Worm (Caenorhabditis elegans) whole organism, L2 larva: ENCODE results near the gene mct-6.
A peak's percentile ranks its signal among the peaks of the same experiment; 100 is the strongest.

Source experiments
- C34F6.9 ChIP-seq: fragments of 150-350 bp; optimal IDR thresholded peaks from 2 replicates; lab custom pipeline; 2014; ENCODE audit warnings: missing biosample characterization, missing genetic modification characterization
- F13H6.1 ChIP-seq: sonication (generic microtip); optimal IDR thresholded peaks from 2 replicates; lab custom pipeline; 2016; ENCODE audit warnings: missing genetic modification characterization, missing compliant biosample characterization
- R02D3.7 ChIP-seq: fragments of 150-350 bp; optimal IDR thresholded peaks from 2 replicates; lab custom pipeline; 2014; ENCODE audit warnings: missing biosample characterization, missing genetic modification characterization
- Y55F3AM.14 ChIP-seq: fragments of 200-800 bp; sonication (Bioruptor generic); optimal IDR thresholded peaks from 2 replicates; lab custom pipeline; 2018; ENCODE audit warnings: mild to moderate bottlenecking, missing genetic modification characterization, missing compliant biosample characterization
- ZK546.5 ChIP-seq: sonication (generic microtip); optimal IDR thresholded peaks from 2 replicates; lab custom pipeline; 2017; ENCODE audit warnings: missing biosample characterization, missing genetic modification characterization
- alr-1 ChIP-seq: fragments of 150-350 bp; optimal IDR thresholded peaks from 2 replicates; lab custom pipeline; 2014; ENCODE audit warnings: missing biosample characterization, missing genetic modification characterization
- aly-2 ChIP-seq: fragments of 150-350 bp; optimal IDR thresholded peaks from 2 replicates; lab custom pipeline; 2014; ENCODE audit warnings: missing biosample characterization, missing genetic modification characterization
- ama-1 ChIP-seq: fragments of 150-350 bp; optimal IDR thresholded peaks from 2 replicates; lab custom pipeline; 2018; ENCODE audit warnings: inconsistent platforms
- blmp-1 ChIP-seq: sonication (generic microtip); optimal IDR thresholded peaks from 2 replicates; lab custom pipeline; 2017; ENCODE audit warnings: missing genetic modification characterization, mild to moderate bottlenecking, missing compliant biosample characterization, antibody characterized with exemption, moderate library complexity; ENCODE audit not compliant: insufficient read depth
- ceh-16 ChIP-seq: fragments of 150-350 bp; optimal IDR thresholded peaks from 2 replicates; lab custom pipeline; 2014; ENCODE audit warnings: missing biosample characterization, missing genetic modification characterization
- ceh-82 ChIP-seq: fragments of 150-350 bp; optimal IDR thresholded peaks from 2 replicates; lab custom pipeline; 2014; ENCODE audit warnings: missing biosample characterization, missing genetic modification characterization
- crh-2 ChIP-seq: sonication (generic microtip); optimal IDR thresholded peaks from 2 replicates; lab custom pipeline; 2017; ENCODE audit warnings: missing biosample characterization, missing genetic modification characterization
- dmd-4 ChIP-seq: sonication (generic microtip); optimal IDR thresholded peaks from 2 replicates; lab custom pipeline; 2017; ENCODE audit warnings: missing biosample characterization, missing genetic modification characterization
- egl-27 ChIP-seq: sonication (generic microtip); optimal IDR thresholded peaks from 3 replicates; lab custom pipeline; 2017; ENCODE audit warnings: missing biosample characterization, missing genetic modification reagents, missing genetic modification characterization
- elt-1 ChIP-seq: fragments of 150-350 bp; optimal IDR thresholded peaks from 2 replicates; lab custom pipeline; 2014; ENCODE audit warnings: missing biosample characterization, missing genetic modification characterization
- elt-3 ChIP-seq: sonication (generic microtip); optimal IDR thresholded peaks from 2 replicates; lab custom pipeline; 2017; ENCODE audit warnings: missing biosample characterization, missing genetic modification characterization
- fos-1 ChIP-seq: fragments of 150-350 bp; optimal IDR thresholded peaks from 2 replicates; lab custom pipeline; 2014; ENCODE audit warnings: missing biosample characterization, missing genetic modification characterization
- gmeb-1 ChIP-seq: fragments of 150-350 bp; optimal IDR thresholded peaks from 2 replicates; lab custom pipeline; 2014; ENCODE audit warnings: missing biosample characterization, missing genetic modification characterization
- lin-11 ChIP-seq: fragments of 150-350 bp; sonication (generic microtip); optimal IDR thresholded peaks from 2 replicates; lab custom pipeline; 2014; ENCODE audit warnings: missing biosample characterization, missing genetic modification characterization, inconsistent platforms, mixed read lengths
- lin-13 ChIP-seq: fragments of 150-350 bp; optimal IDR thresholded peaks from 2 replicates; lab custom pipeline; 2014; ENCODE audit warnings: missing biosample characterization, missing genetic modification reagents, missing genetic modification characterization
- lin-39 ChIP-seq: fragments of 150-350 bp; optimal IDR thresholded peaks from 2 replicates; lab custom pipeline; 2014; ENCODE audit warnings: missing biosample characterization, missing genetic modification reagents, missing genetic modification characterization
- lsy-2 ChIP-seq, 2 experiments: fragments of 150-350 bp in 1 of 2; sonication (generic microtip) in 1 of 2; optimal IDR thresholded peaks; 2 replicates each; lab custom pipeline; 2014 to 2017; ENCODE audit warnings: missing biosample characterization in 2 of 2, missing genetic modification characterization in 2 of 2
- mab-5 ChIP-seq: fragments of 150-350 bp; optimal IDR thresholded peaks from 2 replicates; lab custom pipeline; 2014; ENCODE audit warnings: missing biosample characterization, missing genetic modification characterization
- mbf-1 ChIP-seq: sonication (generic microtip); optimal IDR thresholded peaks from 2 replicates; lab custom pipeline; 2017; ENCODE audit warnings: missing biosample characterization, missing genetic modification characterization
- mdl-1 ChIP-seq, 2 experiments: fragments of 150-350 bp in 1 of 2; sonication (generic microtip) in 1 of 2; optimal IDR thresholded peaks; 2 replicates each; lab custom pipeline; 2017; ENCODE audit warnings: missing biosample characterization in 2 of 2, missing genetic modification characterization in 2 of 2
- nhr-10 ChIP-seq: sonication (generic microtip); optimal IDR thresholded peaks from 2 replicates; lab custom pipeline; 2017; ENCODE audit warnings: missing biosample characterization, missing genetic modification characterization
- nhr-11 ChIP-seq: fragments of 150-350 bp; optimal IDR thresholded peaks from 2 replicates; lab custom pipeline; 2014; ENCODE audit warnings: missing biosample characterization, missing genetic modification characterization
- nhr-12 ChIP-seq: fragments of 150-350 bp; optimal IDR thresholded peaks from 2 replicates; lab custom pipeline; 2014; ENCODE audit warnings: missing biosample characterization, missing genetic modification characterization
- nhr-129 ChIP-seq: fragments of 150-350 bp; optimal IDR thresholded peaks from 2 replicates; lab custom pipeline; 2014; ENCODE audit warnings: missing biosample characterization, missing genetic modification characterization
- nhr-21 ChIP-seq: fragments of 150-350 bp; optimal IDR thresholded peaks from 2 replicates; lab custom pipeline; 2014; ENCODE audit warnings: missing biosample characterization, missing genetic modification characterization
- nhr-23 ChIP-seq: fragments of 150-350 bp; optimal IDR thresholded peaks from 2 replicates; lab custom pipeline; 2014; ENCODE audit warnings: missing biosample characterization, missing genetic modification reagents, missing genetic modification characterization
- nhr-237 ChIP-seq: fragments of 150-350 bp; optimal IDR thresholded peaks from 2 replicates; lab custom pipeline; 2014; ENCODE audit warnings: missing biosample characterization, missing genetic modification characterization
- nhr-25 ChIP-seq: fragments of 150-350 bp; sonication (generic microtip); optimal IDR thresholded peaks from 3 replicates; lab custom pipeline; 2014; ENCODE audit warnings: missing biosample characterization, missing genetic modification characterization
- nhr-6 ChIP-seq: fragments of 150-350 bp; optimal IDR thresholded peaks from 2 replicates; lab custom pipeline; 2014; ENCODE audit warnings: missing biosample characterization, missing genetic modification characterization
- nhr-77 ChIP-seq: fragments of 150-350 bp; optimal IDR thresholded peaks from 2 replicates; lab custom pipeline; 2014; ENCODE audit warnings: missing biosample characterization, missing genetic modification characterization
- peb-1 ChIP-seq: fragments of 150-350 bp; optimal IDR thresholded peaks from 2 replicates; lab custom pipeline; 2014; ENCODE audit warnings: missing biosample characterization, missing genetic modification characterization
- sem-4 ChIP-seq: fragments of 150-350 bp; optimal IDR thresholded peaks from 2 replicates; lab custom pipeline; 2014; ENCODE audit warnings: missing biosample characterization, missing genetic modification reagents, missing genetic modification characterization
- skn-1 ChIP-seq: sonication (generic microtip); optimal IDR thresholded peaks from 2 replicates; lab custom pipeline; 2017; ENCODE audit warnings: missing biosample characterization, missing genetic modification characterization
- sma-3 ChIP-seq: sonication (generic microtip); optimal IDR thresholded peaks from 2 replicates; lab custom pipeline; 2016; ENCODE audit warnings: missing genetic modification reagents, missing genetic modification characterization, missing compliant biosample characterization
- sma-9 ChIP-seq, 2 experiments: fragments of 150-350 bp in 1 of 2; sonication (generic microtip) in 1 of 2; optimal IDR thresholded peaks; 2 replicates each; lab custom pipeline; 2014 to 2016; ENCODE audit warnings: missing genetic modification characterization in 2 of 2, mild to moderate bottlenecking in 1 of 2, missing biosample characterization in 1 of 2, missing compliant biosample characterization in 1 of 2, missing genetic modification reagents in 1 of 2, moderate library complexity in 1 of 2
- snpc-4 ChIP-seq: fragments of 150-350 bp; optimal IDR thresholded peaks from 2 replicates; lab custom pipeline; 2014; ENCODE audit warnings: missing biosample characterization, missing genetic modification characterization
- unc-39 ChIP-seq: fragments of 150-350 bp; optimal IDR thresholded peaks from 2 replicates; lab custom pipeline; 2014; ENCODE audit warnings: missing biosample characterization, missing genetic modification characterization
- unc-55 ChIP-seq: fragments of 150-350 bp; sonication (generic microtip); optimal IDR thresholded peaks from 3 replicates; lab custom pipeline; 2014; ENCODE audit warnings: missing biosample characterization, missing genetic modification reagents, missing genetic modification characterization
- unc-62 ChIP-seq: fragments of 150-350 bp; optimal IDR thresholded peaks from 2 replicates; lab custom pipeline; 2014; ENCODE audit warnings: missing biosample characterization, missing genetic modification reagents, missing genetic modification characterization
- ztf-1 ChIP-seq: fragments of 200-800 bp; sonication (Bioruptor generic); conservative IDR thresholded peaks from 2 replicates; pipeline ENCODE4 v1.3.6; 2022; ENCODE audit warnings: missing genetic modification characterization, missing compliant biosample characterization
- ztf-11 ChIP-seq: sonication (generic microtip); optimal IDR thresholded peaks from 2 replicates; lab custom pipeline; 2017; ENCODE audit warnings: missing biosample characterization, missing genetic modification characterization
- ztf-4 ChIP-seq: fragments of 150-350 bp; optimal IDR thresholded peaks from 2 replicates; lab custom pipeline; 2014; ENCODE audit warnings: missing biosample characterization, missing genetic modification characterization

mct-6 gene

DNA sequence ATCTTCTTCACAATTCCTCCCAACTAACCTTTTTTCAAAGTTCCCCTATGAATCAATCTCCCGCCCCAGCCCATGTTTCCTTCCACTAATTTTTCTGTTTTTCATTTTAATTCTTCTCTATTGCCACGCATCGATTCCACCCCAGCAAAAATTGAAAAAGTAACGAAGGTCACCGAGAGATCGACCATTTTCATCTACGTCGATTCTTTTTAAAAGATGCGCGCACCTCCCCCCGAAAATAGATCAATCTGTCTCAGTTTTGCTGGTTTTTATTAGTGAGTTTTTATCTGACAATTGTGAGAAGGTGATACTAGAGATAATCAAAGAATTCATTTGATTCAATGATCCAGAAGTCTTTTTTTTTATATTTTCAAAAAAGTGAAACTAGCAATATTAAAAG is 13.7 kb upstream of the mct-6 start:
- TF ChIP-seq crh-2 (peak; percentile 19), sma-9 (GFP tag; optimal IDR thresholded peaks at IDR 0.05; lab: Kevin White, UChicago) (peak; percentile 17), sma-9 (tag; optimal IDR thresholded peaks at IDR 0.05; lab: Kevin White, UChicago) (no peak), R02D3.7 (no peak), nhr-25 (tag; lab: Kevin White, UChicago) (peak; percentile 14), unc-39 (no peak), lin-13 (no peak)

DNA sequence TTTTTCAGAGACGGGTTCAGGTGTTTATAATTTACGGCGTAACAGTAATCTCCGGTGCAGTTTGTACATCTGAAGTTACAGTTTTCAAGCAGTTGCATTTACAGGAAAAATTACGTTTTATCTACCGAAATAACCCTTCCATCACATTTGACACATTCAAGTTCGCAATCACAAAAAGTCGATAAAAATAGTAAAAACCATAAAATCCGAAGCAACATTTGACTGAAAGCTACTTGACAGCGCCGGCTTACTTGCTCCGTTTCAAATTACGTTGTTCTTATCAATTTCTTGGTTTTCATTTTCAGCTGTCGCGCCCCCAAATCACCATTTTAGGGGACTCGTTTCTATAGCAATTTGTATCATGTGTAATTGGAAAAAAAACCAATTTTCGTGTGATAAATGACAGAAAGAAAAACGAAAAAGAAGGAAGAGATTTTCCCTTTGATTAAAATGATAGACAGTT is 12.5 kb upstream of the mct-6 start, which contains the start of gene T01C8.3:
T01C8.3 (minus strand) TSS at position 413 of the 463 bp plus-strand sequence.
- TF ChIP-seq elt-1 (tag; lab: Kevin White, UChicago), result no peak
- no peak for TF ChIP-seq ceh-16 (tag; lab: Kevin White, UChicago)
- TF ChIP-seq ztf-11 (tag; lab: Kevin White, UChicago), result no peak
- no peak for TF ChIP-seq nhr-237 (tag; lab: Kevin White, UChicago)
- TF ChIP-seq lin-39, result no peak
- no peak for TF ChIP-seq egl-27 (tag; lab: Kevin White, UChicago)
- TF ChIP-seq Y55F3AM.14, result no peak
- no peak for TF ChIP-seq peb-1
- TF ChIP-seq ztf-1 (GFP tag; lab: Robert Waterston, UW), result no peak
- TF ChIP-seq nhr-10 (tag; lab: Kevin White, UChicago), result no peak
- no peak for TF ChIP-seq alr-1 (tag; lab: Kevin White, UChicago)
- no peak for TF ChIP-seq nhr-77
- TF ChIP-seq unc-55 (GFP tag; lab: Kevin White, UChicago), result no peak
- TF ChIP-seq nhr-23, result no peak
- no peak for TF ChIP-seq lsy-2 (tag; optimal IDR thresholded peaks at IDR 0.05; lab: Kevin White, UChicago)
- TF ChIP-seq C34F6.9 (tag; lab: Kevin White, UChicago), result no peak
- no peak for TF ChIP-seq nhr-6 (tag; lab: Kevin White, UChicago)
- no peak for TF ChIP-seq R02D3.7
- no peak for TF ChIP-seq unc-62 (GFP tag; lab: Kevin White, UChicago)

ce11 chrX:16775335-16775835 is 5.1 kb upstream of the mct-6 start:
- no peak for TF ChIP-seq nhr-23
- TF ChIP-seq mab-5, result no peak
- TF ChIP-seq unc-39, result no peak
- peak; percentile 25 for TF ChIP-seq sma-3 (GFP tag; lab: Kevin White, UChicago)
- no peak for TF ChIP-seq ztf-11 (tag; lab: Kevin White, UChicago)
- TF ChIP-seq lin-11 (tag; lab: Kevin White, UChicago), result no peak
- peak; percentile 82 for TF ChIP-seq blmp-1 (tag; lab: Kevin White, UChicago)
- TF ChIP-seq nhr-11 (tag; lab: Kevin White, UChicago), result no peak
- TF ChIP-seq mdl-1 (tag; optimal IDR thresholded peaks at IDR 0.05; lab: Kevin White, UChicago), result peak in 1 of 2 experiments; percentile 32
- no peak for TF ChIP-seq nhr-6 (tag; lab: Kevin White, UChicago)
- no peak for TF ChIP-seq elt-3
- TF ChIP-seq C34F6.9 (tag; lab: Kevin White, UChicago), result no peak
- no peak for TF ChIP-seq nhr-12 (tag; lab: Kevin White, UChicago)
- TF ChIP-seq sem-4 (tag; lab: Kevin White, UChicago), result no peak
- TF ChIP-seq ztf-1 (GFP tag; lab: Robert Waterston, UW), result no peak
- no peak for TF ChIP-seq lsy-2 (tag; optimal IDR thresholded peaks at IDR 0.05; lab: Kevin White, UChicago)
- no peak for TF ChIP-seq snpc-4 (tag; lab: Kevin White, UChicago)
- peak; percentile 46 for TF ChIP-seq gmeb-1 (tag; lab: Kevin White, UChicago)
- TF ChIP-seq crh-2, result peak; percentile 64
- no peak for TF ChIP-seq alr-1 (tag; lab: Kevin White, UChicago)
- TF ChIP-seq unc-55 (GFP tag; lab: Kevin White, UChicago), result no peak
- TF ChIP-seq unc-62 (GFP tag; lab: Kevin White, UChicago), result no peak
- no peak for TF ChIP-seq aly-2 (tag; lab: Kevin White, UChicago)
- no peak for TF ChIP-seq ama-1 (lab: Kevin White, UChicago)
- no peak for TF ChIP-seq ceh-82 (tag; lab: Kevin White, UChicago)
- TF ChIP-seq R02D3.7, result no peak
- TF ChIP-seq nhr-129 (tag; lab: Kevin White, UChicago), result no peak
- TF ChIP-seq sma-9 (GFP tag; optimal IDR thresholded peaks at IDR 0.05; lab: Kevin White, UChicago), result peak; percentile 59
- TF ChIP-seq sma-9 (tag; optimal IDR thresholded peaks at IDR 0.05; lab: Kevin White, UChicago), result no peak
- TF ChIP-seq elt-1 (tag; lab: Kevin White, UChicago), result no peak
- no peak for TF ChIP-seq dmd-4
- no peak for TF ChIP-seq F13H6.1
- no peak for TF ChIP-seq lin-39
- TF ChIP-seq mbf-1 (tag; lab: Kevin White, UChicago), result no peak
- no peak for TF ChIP-seq lin-13
- no peak for TF ChIP-seq ztf-4 (tag; lab: Kevin White, UChicago)
- TF ChIP-seq ceh-16 (tag; lab: Kevin White, UChicago), result no peak
- TF ChIP-seq fos-1, result peak; percentile 82
- TF ChIP-seq peb-1, result no peak
- no peak for TF ChIP-seq skn-1
- no peak for TF ChIP-seq nhr-77
- no peak for TF ChIP-seq ZK546.5 (tag; lab: Kevin White, UChicago)
- no peak for TF ChIP-seq nhr-10 (tag; lab: Kevin White, UChicago)
- TF ChIP-seq nhr-21 (tag; lab: Kevin White, UChicago), result peak; percentile 49
- no peak for TF ChIP-seq egl-27 (tag; lab: Kevin White, UChicago)
- TF ChIP-seq nhr-25 (tag; lab: Kevin White, UChicago), result peak; percentile 59
